Fruit fly (Drosophila melanogaster) whole organism, embryonic: ENCODE data around the gene Schip1.

Source experiments
- Abd-B ChIP-seq: fragments of 200-800 bp; sonication (Bioruptor generic); optimal IDR thresholded peaks from 2 replicates; lab custom pipeline; 2018; ENCODE audit warnings: missing biosample characterization, mild to moderate bottlenecking, missing genetic modification characterization, moderate library complexity
- Atf-2 ChIP-seq: fragments of 200-800 bp; sonication (Bioruptor generic); optimal IDR thresholded peaks from 2 replicates; lab custom pipeline; 2016; ENCODE audit warnings: missing biosample characterization, missing genetic modification characterization
- CG1024 ChIP-seq: fragments of 200-800 bp; sonication (Bioruptor generic); IDR thresholded peaks from 2 replicates; pipeline ENCODE4 v1.3.6; 2022; ENCODE audit warnings: missing biosample characterization, missing genetic modification characterization
- CG10462 ChIP-seq: fragments of 200-800 bp; sonication (Bioruptor generic); optimal IDR thresholded peaks from 2 replicates; lab custom pipeline; 2016; ENCODE audit warnings: missing biosample characterization, missing genetic modification characterization
- CG13296 ChIP-seq: fragments of 200-800 bp; sonication (Bioruptor generic); optimal IDR thresholded peaks from 3 replicates; lab custom pipeline; 2018; ENCODE audit warnings: missing biosample characterization, mild to moderate bottlenecking, missing genetic modification characterization
- CG1602 ChIP-seq: fragments of 200-800 bp; sonication (Bioruptor generic); optimal IDR thresholded peaks from 3 replicates; lab custom pipeline; 2016; ENCODE audit warnings: missing biosample characterization, missing genetic modification characterization
- CG16815 ChIP-seq: fragments of 200-800 bp; sonication (Bioruptor generic); optimal IDR thresholded peaks from 3 replicates; lab custom pipeline; 2017; ENCODE audit warnings: missing biosample characterization, mild to moderate bottlenecking, missing genetic modification characterization
- CG17186 ChIP-seq: fragments of 200-800 bp; sonication (Bioruptor generic); optimal IDR thresholded peaks from 3 replicates; lab custom pipeline; 2017; ENCODE audit warnings: missing biosample characterization, missing genetic modification reagents, missing genetic modification characterization
- CG17385 ChIP-seq: fragments of 200-800 bp; sonication (Bioruptor generic); optimal IDR thresholded peaks from 3 replicates; lab custom pipeline; 2018; ENCODE audit warnings: missing biosample characterization, mild to moderate bottlenecking, missing genetic modification characterization
- CG17802 ChIP-seq: fragments of 200-800 bp; sonication (Bioruptor generic); optimal IDR thresholded peaks from 2 replicates; lab custom pipeline; 2018; ENCODE audit warnings: missing biosample characterization, mild to moderate bottlenecking, missing genetic modification characterization, moderate library complexity
- CG1792 ChIP-seq: fragments of 200-800 bp; sonication (Bioruptor generic); optimal IDR thresholded peaks from 2 replicates; lab custom pipeline; 2016; ENCODE audit warnings: missing biosample characterization, missing genetic modification characterization
- CG18011 ChIP-seq: fragments of 200-800 bp; sonication (Bioruptor generic); optimal IDR thresholded peaks from 2 replicates; lab custom pipeline; 2017; ENCODE audit warnings: missing biosample characterization, missing genetic modification characterization, mild to moderate bottlenecking, moderate library complexity, missing genotype
- CG18619 ChIP-seq: fragments of 200-800 bp; sonication (Bioruptor generic); optimal IDR thresholded peaks from 3 replicates; lab custom pipeline; 2017; ENCODE audit warnings: missing biosample characterization, mild to moderate bottlenecking, missing genetic modification characterization
- CG2202 ChIP-seq: fragments of 200-800 bp; sonication (Bioruptor generic); optimal IDR thresholded peaks from 2 replicates; lab custom pipeline; 2018; ENCODE audit warnings: missing biosample characterization, mild to moderate bottlenecking, missing genetic modification characterization
- CG3163 ChIP-seq: fragments of 200-800 bp; sonication (Bioruptor generic); optimal IDR thresholded peaks from 3 replicates; lab custom pipeline; 2016; ENCODE audit warnings: missing biosample characterization, missing genetic modification characterization
- CG32767 ChIP-seq: fragments of 200-800 bp; sonication (Bioruptor generic); IDR thresholded peaks from 2 replicates; pipeline ENCODE4 v1.3.6; 2022; ENCODE audit warnings: missing biosample characterization, missing genetic modification characterization
- CG33557 ChIP-seq: fragments of 200-800 bp; sonication (Bioruptor generic); optimal IDR thresholded peaks from 2 replicates; lab custom pipeline; 2019; ENCODE audit warnings: missing biosample characterization, mild to moderate bottlenecking, missing genetic modification characterization, moderate library complexity
- CG43689 ChIP-seq: fragments of 200-800 bp; sonication (Bioruptor generic); IDR thresholded peaks from 2 replicates; pipeline ENCODE4 v1.3.6; 2022; ENCODE audit warnings: missing biosample characterization, missing genetic modification characterization
- CG4730 ChIP-seq: fragments of 200-800 bp; sonication (Bioruptor generic); IDR thresholded peaks from 2 replicates; pipeline ENCODE4 v1.3.6; 2022; ENCODE audit warnings: missing biosample characterization, missing genetic modification characterization
- CG4820 ChIP-seq: fragments of 200-800 bp; sonication (Bioruptor generic); optimal IDR thresholded peaks from 3 replicates; lab custom pipeline; 2016; ENCODE audit warnings: missing biosample characterization, missing genetic modification characterization
- CG6683 ChIP-seq: fragments of 200-800 bp; sonication (Bioruptor generic); optimal IDR thresholded peaks from 2 replicates; lab custom pipeline; 2017; ENCODE audit warnings: missing biosample characterization, mild to moderate bottlenecking, missing genetic modification characterization, missing genetic modification reagents
- CG7357 ChIP-seq: fragments of 200-800 bp; sonication (Bioruptor generic); IDR thresholded peaks from 3 replicates; pipeline ENCODE4 v1.3.6; 2022; ENCODE audit warnings: missing biosample characterization, missing genetic modification characterization
- CG7745 ChIP-seq: fragments of 200-800 bp; sonication (Bioruptor generic); optimal IDR thresholded peaks from 2 replicates; lab custom pipeline; 2018; ENCODE audit warnings: missing biosample characterization, mild to moderate bottlenecking, missing genetic modification characterization, moderate library complexity
- CG7987 ChIP-seq: fragments of 200-800 bp; sonication (Bioruptor generic); optimal IDR thresholded peaks from 2 replicates; lab custom pipeline; 2018; ENCODE audit warnings: missing biosample characterization, mild to moderate bottlenecking, missing genetic modification characterization, moderate library complexity
- Deaf1 ChIP-seq: fragments of 200-800 bp; optimal IDR thresholded peaks from 3 replicates; lab custom pipeline; 2019; ENCODE audit warnings: missing biosample characterization, mild to moderate bottlenecking, missing genetic modification characterization, moderate library complexity
- Dref ChIP-seq: fragments of 200-800 bp; sonication (Bioruptor generic); IDR thresholded peaks from 2 replicates; pipeline ENCODE4 v1.3.6; 2022; ENCODE audit warnings: missing biosample characterization, missing genetic modification characterization
- Drgx ChIP-seq: fragments of 200-800 bp; sonication (Bioruptor generic); IDR thresholded peaks from 2 replicates; pipeline ENCODE4 v1.3.6; 2022; ENCODE audit warnings: missing biosample characterization, missing genetic modification characterization
- E2f1 ChIP-seq: fragments of 200-800 bp; sonication (Bioruptor generic); IDR thresholded peaks from 2 replicates; pipeline ENCODE4 v1.3.6; 2022; ENCODE audit warnings: missing biosample characterization, missing genetic modification characterization
- Ets65A ChIP-seq: fragments of 200-800 bp; sonication (Bioruptor generic); peaks from one replicate; lab custom pipeline; 2016; ENCODE audit warnings: missing biosample characterization, missing genetic modification characterization
- HmgZ ChIP-seq: fragments of 200-800 bp; sonication (Bioruptor generic); optimal IDR thresholded peaks from 2 replicates; lab custom pipeline; 2018; ENCODE audit warnings: missing biosample characterization, mild to moderate bottlenecking, missing genetic modification characterization
- Kr ChIP-seq: fragments of 200-800 bp; sonication (Bioruptor generic); optimal IDR thresholded peaks from 2 replicates; lab custom pipeline; 2017; ENCODE audit warnings: missing biosample characterization, mild to moderate bottlenecking, missing genetic modification characterization
- Sry-β ChIP-seq: fragments of 200-800 bp; sonication (Bioruptor generic); optimal IDR thresholded peaks from 2 replicates; lab custom pipeline; 2018; ENCODE audit warnings: missing biosample characterization, mild to moderate bottlenecking, missing genetic modification characterization, moderate library complexity
- Ssrp ChIP-seq: fragments of 200-800 bp; sonication (Bioruptor generic); optimal IDR thresholded peaks from 2 replicates; lab custom pipeline; 2018; ENCODE audit warnings: missing biosample characterization, mild to moderate bottlenecking, missing genetic modification characterization, moderate library complexity
- en ChIP-seq: fragments of 200-800 bp; sonication (Bioruptor generic); optimal IDR thresholded peaks from 2 replicates; lab custom pipeline; 2016; ENCODE audit warnings: missing biosample characterization, missing genetic modification characterization
- fd3F ChIP-seq: fragments of 200-800 bp; sonication (Bioruptor generic); optimal IDR thresholded peaks from 2 replicates; lab custom pipeline; 2018; ENCODE audit warnings: missing biosample characterization, mild to moderate bottlenecking, missing genetic modification characterization, moderate library complexity
- gcm2 ChIP-seq: fragments of 200-800 bp; sonication (Bioruptor generic); optimal IDR thresholded peaks from 2 replicates; lab custom pipeline; 2016; ENCODE audit warnings: missing biosample characterization, missing genetic modification characterization
- ind ChIP-seq: fragments of 200-800 bp; sonication (Bioruptor generic); optimal IDR thresholded peaks from 3 replicates; lab custom pipeline; 2016; ENCODE audit warnings: missing biosample characterization, missing genetic modification characterization
- kni ChIP-seq: fragments of 200-800 bp; sonication (Bioruptor generic); optimal IDR thresholded peaks from 3 replicates; lab custom pipeline; 2017; ENCODE audit warnings: mild to moderate bottlenecking, missing biosample characterization, missing genetic modification reagents, missing genetic modification characterization
- mld ChIP-seq: fragments of 200-800 bp; sonication (Bioruptor generic); IDR thresholded peaks from 3 replicates; pipeline ENCODE4 v1.3.6; 2022; ENCODE audit warnings: missing biosample characterization, missing genetic modification characterization; ENCODE audit not compliant: partially characterized antibody
- pan ChIP-seq, 4 experiments: fragments of >200 bp in 3 of 4; fragments of 200-800 bp in 1 of 4; sonication (Bioruptor generic) in 1 of 4; optimal IDR thresholded peaks in 3 of 4; IDR thresholded peaks in 1 of 4; 2 replicates each; pipeline versions ENCODE4 v1.3.6 to Lab custom; 2017 to 2022; ENCODE audit warnings: missing biosample characterization in 2 of 4, missing genetic modification characterization in 2 of 4, mixed read lengths in 1 of 4
- pzg ChIP-seq: fragments of 200-800 bp; sonication (Bioruptor generic); optimal IDR thresholded peaks from 3 replicates; lab custom pipeline; 2018; ENCODE audit warnings: missing biosample characterization, mild to moderate bottlenecking, missing genetic modification characterization, moderate library complexity
- ranshi ChIP-seq: fragments of 200-800 bp; sonication (Bioruptor generic); IDR thresholded peaks from 2 replicates; pipeline ENCODE4 v1.3.6; 2022; ENCODE audit warnings: missing biosample characterization, missing genetic modification characterization
- shn ChIP-seq: fragments of 200-800 bp; sonication (Bioruptor generic); optimal IDR thresholded peaks from 3 replicates; lab custom pipeline; 2016; ENCODE audit warnings: missing biosample characterization, missing genetic modification characterization
- sim ChIP-seq: fragments of 200-800 bp; sonication (Bioruptor generic); IDR thresholded peaks from 2 replicates; pipeline ENCODE4 v1.3.6; 2022; ENCODE audit warnings: missing biosample characterization, missing genetic modification characterization
- so ChIP-seq: fragments of 200-800 bp; sonication (Bioruptor generic); IDR thresholded peaks from 3 replicates; pipeline ENCODE4 v1.3.6; 2022; ENCODE audit warnings: missing biosample characterization, missing genetic modification characterization
- ssp ChIP-seq: fragments of 200-800 bp; sonication (Bioruptor generic); IDR thresholded peaks from 2 replicates; pipeline ENCODE4 v1.3.6; 2022; ENCODE audit warnings: missing biosample characterization, missing genetic modification characterization
- trh ChIP-seq: fragments of 200-800 bp; sonication (Bioruptor generic); optimal IDR thresholded peaks from 2 replicates; lab custom pipeline; 2016; ENCODE audit warnings: missing biosample characterization, missing genetic modification characterization
- usp ChIP-seq: fragments of >200 bp; optimal IDR thresholded peaks from 2 replicates; lab custom pipeline; 2017; ENCODE audit warnings: missing biosample characterization, missing genetic modification characterization
- zen2 ChIP-seq: fragments of 200-800 bp; sonication (Bioruptor generic); IDR thresholded peaks from 3 replicates; pipeline ENCODE4 v1.3.6; 2022; ENCODE audit warnings: missing biosample characterization, missing genetic modification characterization; ENCODE audit not compliant: partially characterized antibody

Schip1 gene

dm6 chr2L:10306518-10307260 is 24.2 kb downstream of the Schip1 start, which contains the start of the genes CG5390 and CG4968 (continued):
- TF ChIP-seq CG3163 (GFP tag; lab: Kevin White, UChicago) (no peak), CG1602 (peak; percentile 8), CG4820 (GFP tag; lab: Kevin White, UChicago) (peak; percentile 20), CG17186 (no peak), CG7745 (tag; lab: Kevin White, UChicago) (no peak), Abd-B (GFP tag; lab: Kevin White, UChicago) (no peak), Atf-2 (GFP tag; lab: Kevin White, UChicago) (no peak), CG43689 (0 out of 2 replicates have a peak, but pooled peaks have one; percentile 44), CG18011 (GFP tag; lab: Kevin White, UChicago) (peak; percentile 19), CG17385 (peak; percentile 68), CG1792 (GFP tag; lab: Kevin White, UChicago) (no peak), Deaf1 (tag; lab: Kevin White, UChicago) (no peak), so (GFP tag; lab: Robert Waterston, UW) (peak; percentile 57; the same call in 1 of the 3 replicates), pan (optimal IDR thresholded peaks at IDR 0.05; lab: Kevin White, UChicago) (no peak), pan (GFP tag; optimal IDR thresholded peaks at IDR 0.05 in 1 of 2, IDR thresholded peaks at IDR 0.05 in 1 of 2) (peak in 1 of 2 experiments; percentile 73), CG32767 (GFP tag; lab: Robert Waterston, UW) (0 out of 2 replicates have a peak, but pooled peaks have one; percentile 52), trh (GFP tag; lab: Kevin White, UChicago) (no peak), CG33557 (GFP tag; lab: Kevin White, UChicago) (peak; percentile 32), gcm2 (GFP tag; lab: Kevin White, UChicago) (peak; percentile 20), Dref (GFP tag; lab: Robert Waterston, UW) (peak; percentile 86), mld (GFP tag; lab: Robert Waterston, UW) (no peak), CG10462 (GFP tag; lab: Kevin White, UChicago) (no peak), CG2202 (tag; lab: Kevin White, UChicago) (peak; percentile 17), fd3F (GFP tag; lab: Kevin White, UChicago) (peak; percentile 62), ranshi (GFP tag; lab: Robert Waterston, UW) (peak; percentile 47; the same call in 1 of the 2 replicates), HmgZ (tag; lab: Kevin White, UChicago) (peak; percentile 68), CG6683 (GFP tag; lab: Kevin White, UChicago) (peak; percentile 60), E2f1 (GFP tag; lab: Robert Waterston, UW) (no peak), CG4730 (no peak), shn (GFP tag; lab: Kevin White, UChicago) (no peak), CG17802 (peak; percentile 7), pzg (GFP tag; lab: Kevin White, UChicago) (peak; percentile 69), zen2 (GFP tag; lab: Robert Waterston, UW) (no peak; the same call in 2 of the 3 replicates), CG16815 (GFP tag; lab: Kevin White, UChicago) (peak; percentile 12), Ssrp (tag; lab: Kevin White, UChicago) (peak; percentile 49), Sry-β (peak; percentile 1), ssp (0 out of 2 replicates have a peak, but pooled peaks have one; percentile 17), CG7357 (GFP tag; lab: Robert Waterston, UW) (no peak), ind (peak; percentile 53), CG7987 (GFP tag; lab: Kevin White, UChicago) (no peak), Drgx (GFP tag; lab: Robert Waterston, UW) (peak; percentile 86), sim (GFP tag; lab: Robert Waterston, UW) (no peak), en (GFP tag; lab: Kevin White, UChicago) (no peak), CG1024 (GFP tag; lab: Robert Waterston, UW) (peak; percentile 17; the same call in 1 of the 2 replicates), Kr (GFP tag; lab: Kevin White, UChicago) (no peak), CG18619 (peak; percentile 38), Ets65A (GFP tag; lab: Kevin White, UChicago) (peak; percentile 89), CG13296 (GFP tag; lab: Kevin White, UChicago) (peak; percentile 82), kni (no peak), usp (GFP tag; lab: Kevin White, UChicago) (no peak)
